Worm (Caenorhabditis elegans) whole organism, young adult: ENCODE data around the gene pqn-41.

Source experiments
- B0336.3 ChIP-seq: fragments of 200-800 bp; sonication (Bioruptor generic); IDR thresholded peaks from 2 replicates; pipeline ENCODE4 v1.3.6; 2022; ENCODE audit warnings: missing genetic modification characterization, missing compliant biosample characterization
- C06A6.2 ChIP-seq: fragments of 200-800 bp; sonication (Bioruptor generic); conservative IDR thresholded peaks from 2 replicates; pipeline ENCODE4 v1.3.6; 2022; ENCODE audit warnings: missing genetic modification characterization, missing compliant biosample characterization
- D2030.7 ChIP-seq: fragments of 200-800 bp; sonication (Bioruptor generic); IDR thresholded peaks from 2 replicates; pipeline ENCODE4 v1.3.6; 2022; ENCODE audit warnings: missing genetic modification reagents, missing genetic modification characterization, missing compliant biosample characterization
- F22D6.2 ChIP-seq: sonication (generic microtip); optimal IDR thresholded peaks from 2 replicates; lab custom pipeline; 2016; ENCODE audit warnings: mild to moderate bottlenecking, missing genetic modification characterization, missing compliant biosample characterization
- F23B12.7 ChIP-seq: sonication (generic microtip); optimal IDR thresholded peaks from 2 replicates; lab custom pipeline; 2017; ENCODE audit warnings: missing genetic modification characterization, mild to moderate bottlenecking, missing compliant biosample characterization, antibody characterized with exemption, moderate library complexity; ENCODE audit not compliant: insufficient read depth
- F33H1.4 ChIP-seq: fragments of 200-800 bp; sonication (Bioruptor generic); IDR thresholded peaks from 2 replicates; pipeline ENCODE4 v1.3.6; 2022; ENCODE audit warnings: missing genetic modification reagents, missing genetic modification characterization, missing compliant biosample characterization
- F39B2.1 ChIP-seq: fragments of 200-800 bp; sonication (Bioruptor generic); IDR thresholded peaks from 2 replicates; pipeline ENCODE4 v1.3.6; 2022; ENCODE audit warnings: missing genetic modification reagents, missing genetic modification characterization, missing compliant biosample characterization
- F55B11.4 ChIP-seq: sonication (generic microtip); optimal IDR thresholded peaks from 2 replicates; lab custom pipeline; 2016; ENCODE audit warnings: missing compliant biosample characterization, missing genetic modification characterization, borderline replicate concordance; ENCODE audit not compliant: insufficient read depth
- F57C9.4 ChIP-seq: sonication (generic microtip); optimal IDR thresholded peaks from 2 replicates; lab custom pipeline; 2017; ENCODE audit warnings: mild to moderate bottlenecking, missing genetic modification characterization, missing compliant biosample characterization
- K12H6.12 ChIP-seq: fragments of 200-800 bp; sonication (Bioruptor generic); optimal IDR thresholded peaks from 2 replicates; lab custom pipeline; 2018; ENCODE audit warnings: mild to moderate bottlenecking, missing genetic modification characterization, missing compliant biosample characterization
- Y53G8AR.9 ChIP-seq: fragments of 200-800 bp; sonication (Bioruptor generic); conservative IDR thresholded peaks from 2 replicates; pipeline ENCODE4 v1.3.6; 2022; ENCODE audit warnings: missing genetic modification reagents, missing genetic modification characterization, missing compliant biosample characterization
- Y56A3A.18 ChIP-seq: fragments of 200-800 bp; sonication (Bioruptor generic); IDR thresholded peaks from 2 replicates; pipeline ENCODE4 v1.3.6; 2022; ENCODE audit warnings: missing genetic modification reagents, missing genetic modification characterization, missing compliant biosample characterization
- Y67H2A.10 ChIP-seq: fragments of 200-800 bp; sonication (Bioruptor generic); conservative IDR thresholded peaks from 2 replicates; pipeline ENCODE4 v1.3.6; 2022; ENCODE audit warnings: missing genetic modification reagents, missing genetic modification characterization, missing compliant biosample characterization
- Y79H2A.3 ChIP-seq: fragments of 200-800 bp; sonication (Bioruptor generic); conservative IDR thresholded peaks from 2 replicates; pipeline ENCODE4 v1.3.6; 2022; ENCODE audit warnings: missing genetic modification reagents, missing genetic modification characterization, missing compliant biosample characterization
- akir-1 ChIP-seq: fragments of 200-800 bp; sonication (Bioruptor generic); optimal IDR thresholded peaks from 2 replicates; lab custom pipeline; 2018; ENCODE audit warnings: mild to moderate bottlenecking, missing genetic modification characterization, moderate library complexity, missing compliant biosample characterization
- attf-3 ChIP-seq: fragments of 200-800 bp; sonication (Bioruptor generic); conservative IDR thresholded peaks from 2 replicates; pipeline ENCODE4 v1.3.6; 2022; ENCODE audit warnings: missing genetic modification reagents, missing genetic modification characterization, missing compliant biosample characterization
- bed-2 ChIP-seq: fragments of 200-800 bp; sonication (Bioruptor generic); IDR thresholded peaks from 2 replicates; pipeline ENCODE4 v1.3.6; 2022; ENCODE audit warnings: missing genetic modification reagents, missing genetic modification characterization, missing compliant biosample characterization
- cebp-1 ChIP-seq, 2 experiments: fragments of 200-800 bp in 1 of 2; sonication (Bioruptor generic) in 1 of 2; sonication (generic microtip) in 1 of 2; IDR thresholded peaks in 1 of 2; optimal IDR thresholded peaks in 1 of 2; 2 replicates each; pipeline versions ENCODE4 v1.3.6 to Lab custom; 2017 to 2022; ENCODE audit warnings: missing compliant biosample characterization in 2 of 2, missing genetic modification characterization in 2 of 2, mild to moderate bottlenecking in 1 of 2, missing genetic modification reagents in 1 of 2, moderate library complexity in 1 of 2
- ceh-100 ChIP-seq: fragments of 200-800 bp; sonication (Bioruptor generic); IDR thresholded peaks from 2 replicates; pipeline ENCODE4 v1.3.6; 2022; ENCODE audit warnings: missing genetic modification reagents, missing genetic modification characterization, missing compliant biosample characterization
- ceh-27 ChIP-seq: fragments of 200-800 bp; sonication (Bioruptor generic); optimal IDR thresholded peaks from 2 replicates; lab custom pipeline; 2018; ENCODE audit warnings: mild to moderate bottlenecking, missing genetic modification characterization, moderate library complexity, missing compliant biosample characterization
- ceh-58 ChIP-seq: fragments of 200-800 bp; sonication (Bioruptor generic); IDR thresholded peaks from 2 replicates; pipeline ENCODE4 v1.3.6; 2022; ENCODE audit warnings: missing genetic modification characterization, missing compliant biosample characterization
- chd-7 ChIP-seq: sonication (generic microtip); optimal IDR thresholded peaks from 2 replicates; lab custom pipeline; 2016; ENCODE audit warnings: mild to moderate bottlenecking, missing genetic modification characterization, moderate library complexity, missing compliant biosample characterization
- dox-1 ChIP-seq: fragments of 200-800 bp; sonication (Bioruptor generic); IDR thresholded peaks from 2 replicates; pipeline ENCODE4 v1.3.6; 2022; ENCODE audit warnings: missing genetic modification reagents, missing genetic modification characterization, missing compliant biosample characterization
- egl-18 ChIP-seq: fragments of 200-800 bp; sonication (Bioruptor generic); IDR thresholded peaks from 2 replicates; pipeline ENCODE4 v1.3.6; 2022; ENCODE audit warnings: missing genetic modification reagents, missing genetic modification characterization, missing compliant biosample characterization
- ekl-4 ChIP-seq: fragments of 200-800 bp; sonication (Bioruptor generic); IDR thresholded peaks from 2 replicates; pipeline ENCODE4 v1.3.6; 2022; ENCODE audit warnings: missing genetic modification reagents, missing genetic modification characterization, missing compliant biosample characterization
- fkh-3 ChIP-seq: sonication (generic microtip); optimal IDR thresholded peaks from 2 replicates; lab custom pipeline; 2016; ENCODE audit warnings: mild to moderate bottlenecking, missing genetic modification characterization, missing compliant biosample characterization
- hlh-12 ChIP-seq: sonication (generic microtip); optimal IDR thresholded peaks from 2 replicates; lab custom pipeline; 2016; ENCODE audit warnings: missing genetic modification characterization, missing compliant biosample characterization
- hsf-1 ChIP-seq: fragments of 200-800 bp; sonication (Bioruptor generic); IDR thresholded peaks from 2 replicates; pipeline ENCODE4 v1.3.6; 2022; ENCODE audit warnings: missing genetic modification reagents, missing genetic modification characterization, missing compliant biosample characterization
- lin-35 ChIP-seq, 3 experiments: fragments of 150-350 bp in 2 of 3; sonication (generic microtip) in 1 of 3; optimal IDR thresholded peaks; 2 replicates each; lab custom pipeline; 2014 to 2018; ENCODE audit warnings: missing biosample characterization in 3 of 3, missing genetic modification characterization in 3 of 3, missing genetic modification reagents in 3 of 3
- lin-54 ChIP-seq: fragments of 200-800 bp; sonication (Bioruptor generic); optimal IDR thresholded peaks from 2 replicates; lab custom pipeline; 2018; ENCODE audit warnings: mild to moderate bottlenecking, missing genetic modification characterization, missing compliant biosample characterization
- lsl-1 ChIP-seq: fragments of 200-800 bp; sonication (Bioruptor generic); optimal IDR thresholded peaks from 2 replicates; lab custom pipeline; 2018; ENCODE audit warnings: mild to moderate bottlenecking, missing genetic modification characterization, moderate library complexity, missing compliant biosample characterization
- lsy-27 ChIP-seq: sonication (generic microtip); optimal IDR thresholded peaks from 2 replicates; lab custom pipeline; 2017; ENCODE audit warnings: missing genetic modification characterization, mild to moderate bottlenecking, missing compliant biosample characterization, antibody characterized with exemption, missing genotype, borderline replicate concordance; ENCODE audit not compliant: insufficient read depth
- mcd-1 ChIP-seq: fragments of 200-800 bp; sonication (Bioruptor generic); IDR thresholded peaks from 2 replicates; pipeline ENCODE4 v1.3.6; 2022; ENCODE audit warnings: missing genetic modification reagents, missing genetic modification characterization, missing compliant biosample characterization
- mel-28 ChIP-seq: sonication (generic microtip); optimal IDR thresholded peaks from 2 replicates; lab custom pipeline; 2016; ENCODE audit warnings: borderline replicate concordance, mild to moderate bottlenecking, missing genetic modification characterization, missing compliant biosample characterization
- nfya-1 ChIP-seq: sonication (generic microtip); optimal IDR thresholded peaks from 2 replicates; lab custom pipeline; 2017; ENCODE audit warnings: antibody characterized with exemption, missing compliant biosample characterization, missing genetic modification characterization, borderline replicate concordance; ENCODE audit not compliant: insufficient read depth
- nfyb-1 ChIP-seq: fragments of 200-800 bp; sonication (Bioruptor generic); IDR thresholded peaks from 2 replicates; pipeline ENCODE4 v1.3.6; 2022; ENCODE audit warnings: missing genetic modification reagents, missing genetic modification characterization, missing compliant biosample characterization
- nhr-90 ChIP-seq: sonication (generic microtip); optimal IDR thresholded peaks from 2 replicates; lab custom pipeline; 2016; ENCODE audit warnings: missing genotype, mild to moderate bottlenecking, missing genetic modification characterization, missing compliant biosample characterization
- pbrm-1 ChIP-seq: fragments of 200-800 bp; sonication (Bioruptor generic); IDR thresholded peaks from 2 replicates; pipeline ENCODE4 v1.3.6; 2022; ENCODE audit warnings: missing genetic modification reagents, missing genetic modification characterization, missing compliant biosample characterization
- pha-4 ChIP-seq: fragments of 150-350 bp; sonication (generic microtip); optimal IDR thresholded peaks from 2 replicates; lab custom pipeline; 2014; ENCODE audit warnings: missing biosample characterization, missing genetic modification reagents, missing genetic modification characterization
- rec-8 ChIP-seq, 2 experiments: sonication (generic microtip); optimal IDR thresholded peaks; 2 replicates each; lab custom pipeline; 2016; ENCODE audit warnings: mild to moderate bottlenecking in 2 of 2, missing genetic modification characterization in 2 of 2, missing genetic modification reagents in 2 of 2, missing genotype in 2 of 2, missing biosample characterization in 1 of 2, missing compliant biosample characterization in 1 of 2, moderate library complexity in 1 of 2
- tbp1 ChIP-seq: fragments of 200-800 bp; sonication (Bioruptor generic); optimal IDR thresholded peaks from 2 replicates; lab custom pipeline; 2018; ENCODE audit warnings: mild to moderate bottlenecking, missing genetic modification characterization, missing compliant biosample characterization
- tlf-1 ChIP-seq: fragments of 200-800 bp; sonication (Bioruptor generic); optimal IDR thresholded peaks from 2 replicates; lab custom pipeline; 2018; ENCODE audit warnings: mild to moderate bottlenecking, missing genetic modification characterization, missing compliant biosample characterization
- xnd-1 ChIP-seq: sonication (generic microtip); optimal IDR thresholded peaks from 2 replicates; lab custom pipeline; 2016; ENCODE audit warnings: missing genotype, missing genetic modification reagents, missing genetic modification characterization, missing compliant biosample characterization
- zim-3 ChIP-seq: sonication (generic microtip); optimal IDR thresholded peaks from 2 replicates; lab custom pipeline; 2017; ENCODE audit warnings: mild to moderate bottlenecking, missing genetic modification characterization, moderate library complexity, missing compliant biosample characterization
- ztf-6 ChIP-seq: fragments of 200-800 bp; sonication (Bioruptor generic); IDR thresholded peaks from 2 replicates; pipeline ENCODE4 v1.3.6; 2022; ENCODE audit warnings: missing genetic modification reagents, missing genetic modification characterization, missing compliant biosample characterization

Gene pqn-41

ce11 chrIII:1950236-1950635, 44.5 kb downstream of the pqn-41 start, which contains the start of the genes polh-1 and rps-22 (continued):
- no peak for TF ChIP-seq F55B11.4
- peak; percentile 81 for TF ChIP-seq ceh-27 (GFP tag; lab: Kevin White, UChicago)
- TF ChIP-seq fkh-3 (tag; lab: Kevin White, UChicago) = no peak
- no peak for TF ChIP-seq xnd-1 (tag; lab: Kevin White, UChicago)
- peak; percentile 73 for TF ChIP-seq pha-4 (tag; lab: Kevin White, UChicago)
- no peak for TF ChIP-seq nfya-1 (tag; lab: Kevin White, UChicago)
- no peak for TF ChIP-seq nhr-90 (tag; lab: Kevin White, UChicago)
- no peak for TF ChIP-seq hlh-12 (tag; lab: Kevin White, UChicago)
- TF ChIP-seq zim-3 = no peak
- no peak for TF ChIP-seq egl-18 (GFP tag; lab: Robert Waterston, UW)
- no peak for TF ChIP-seq ceh-58 (GFP tag; lab: Robert Waterston, UW)
- TF ChIP-seq tbp1 (GFP tag; lab: Kevin White, UChicago) = peak; percentile 56
- peak; percentile 38 for TF ChIP-seq K12H6.12
- 0 out of 2 replicates have a peak, but pooled peaks have one; percentile 55 for TF ChIP-seq hsf-1 (GFP tag; lab: Robert Waterston, UW)
- TF ChIP-seq Y56A3A.18 (GFP tag; lab: Robert Waterston, UW) = no peak
- no peak for TF ChIP-seq Y67H2A.10 (GFP tag; lab: Robert Waterston, UW)
- TF ChIP-seq mcd-1 (GFP tag; lab: Robert Waterston, UW) = peak; percentile 97
- peak; percentile 67 for TF ChIP-seq F33H1.4 (GFP tag; lab: Robert Waterston, UW)
- no peak for TF ChIP-seq F22D6.2
- TF ChIP-seq F23B12.7 (tag; lab: Kevin White, UChicago) = peak; percentile 94
- peak; percentile 84 for TF ChIP-seq attf-3
- no peak for TF ChIP-seq F39B2.1
- no peak for TF ChIP-seq mel-28 (tag; lab: Kevin White, UChicago)
- TF ChIP-seq ztf-6 (GFP tag; lab: Robert Waterston, UW) = no peak
- TF ChIP-seq Y79H2A.3 (GFP tag; lab: Robert Waterston, UW) = no peak
- TF ChIP-seq D2030.7 = peak; percentile 85
- no peak for TF ChIP-seq rec-8 (tag; optimal IDR thresholded peaks at IDR 0.05; lab: Kevin White, UChicago)
- no peak for TF ChIP-seq cebp-1 (GFP tag; IDR thresholded peaks at IDR 0.05; lab: Robert Waterston, UW)
- peak; percentile 58 for TF ChIP-seq cebp-1 (tag; optimal IDR thresholded peaks at IDR 0.05; lab: Kevin White, UChicago)

ce11 chrIII:1951388-1951787, 45.6 kb downstream of the pqn-41 start, which contains the start of gene F53A3.7:
Gene F53A3.7, plus strand, starts transcription at chrIII:1951526.
- TF ChIP-seq F57C9.4 (tag; lab: Kevin White, UChicago) = no peak
- no peak for TF ChIP-seq chd-7
- TF ChIP-seq nhr-90 (tag; lab: Kevin White, UChicago) = no peak
- peak in 1 of 3 experiments; percentile 1 for TF ChIP-seq lin-35 (GFP tag; optimal IDR thresholded peaks at IDR 0.05; lab: Kevin White, UChicago)
- no peak for TF ChIP-seq nfyb-1 (GFP tag; lab: Robert Waterston, UW)
- TF ChIP-seq lsl-1 = peak; percentile 9
- TF ChIP-seq egl-18 (GFP tag; lab: Robert Waterston, UW) = 0 out of 2 replicates have a peak, but pooled peaks have one; percentile 20
- peak; percentile 89 for TF ChIP-seq B0336.3 (GFP tag; lab: Robert Waterston, UW)
- no peak for TF ChIP-seq rec-8 (tag; optimal IDR thresholded peaks at IDR 0.05; lab: Kevin White, UChicago)
- no peak for TF ChIP-seq Y79H2A.3 (GFP tag; lab: Robert Waterston, UW)
- TF ChIP-seq lin-54 (GFP tag; lab: Kevin White, UChicago) = peak; percentile 43
- no peak for TF ChIP-seq dox-1 (GFP tag; lab: Robert Waterston, UW)
- TF ChIP-seq akir-1 (GFP tag; lab: Kevin White, UChicago) = no peak
- TF ChIP-seq mcd-1 (GFP tag; lab: Robert Waterston, UW) = peak; percentile 70
- TF ChIP-seq lsy-27 (tag; lab: Kevin White, UChicago) = no peak
- TF ChIP-seq zim-3 = no peak
- no peak for TF ChIP-seq C06A6.2 (GFP tag; lab: Robert Waterston, UW)
- TF ChIP-seq tlf-1 (GFP tag; lab: Kevin White, UChicago) = peak; percentile 0
- TF ChIP-seq ekl-4 (GFP tag; lab: Robert Waterston, UW) = peak; percentile 74
- TF ChIP-seq pbrm-1 (GFP tag; lab: Robert Waterston, UW) = 0 out of 2 replicates have a peak, but pooled peaks have one; percentile 40
- peak; percentile 69; the same call in 1 of the 2 replicates for TF ChIP-seq Y53G8AR.9 (GFP tag; lab: Robert Waterston, UW)
- no peak for TF ChIP-seq bed-2
- peak; percentile 65; the same call in 1 of the 2 replicates for TF ChIP-seq F39B2.1
- TF ChIP-seq ceh-100 (GFP tag; lab: Robert Waterston, UW) = peak; percentile 30; the same call in 1 of the 2 replicates
